Fruit fly (Drosophila melanogaster): ENCODE data around the gene eg.

Gene eg

dm6 chr3L:21832203-21833160 is 24.0 kb downstream of the eg start, which contains the start of the genes CG7148 and Nopp140 (continued):
- TF ChIP-seq CG3919 (GFP tag; optimal IDR thresholded peaks at IDR 0.05) (peak; percentile 74), CG4318 (GFP tag; optimal IDR thresholded peaks at IDR 0.05) (no peak), Blimp-1 (GFP tag; optimal IDR thresholded peaks at IDR 0.05) (no peak), esn (GFP tag; optimal IDR thresholded peaks at IDR 0.05) (peak; percentile 59), pdm3 (GFP tag; optimal IDR thresholded peaks at IDR 0.05) (no peak), eg (GFP tag; IDR thresholded peaks at IDR 0.05) (peak; percentile 85), acj6 (GFP tag; optimal IDR thresholded peaks at IDR 0.05) (peak; percentile 60), CG8119 (GFP tag; IDR thresholded peaks at IDR 0.05) (0 out of 3 replicates have a peak, but pooled peaks have one; percentile 45), CG9139 (GFP tag; optimal IDR thresholded peaks at IDR 0.05) (no peak), CG10631 (GFP tag; optimal IDR thresholded peaks at IDR 0.05) (peak; percentile 65), CG11762 (GFP tag; optimal IDR thresholded peaks at IDR 0.05; ENCODE audit: insufficient read depth) (peak; percentile 6), CG16779 (tag; optimal IDR thresholded peaks at IDR 0.05) (no peak), CG32006 (GFP tag; optimal IDR thresholded peaks at IDR 0.05) (no peak), dsx (GFP tag; optimal IDR thresholded peaks at IDR 0.05; ENCODE audit: poor library complexity, severe bottlenecking) (peak; percentile 43), CG11902 (GFP tag; optimal IDR thresholded peaks at IDR 0.05) (peak; percentile 42), OdsH (GFP tag; optimal IDR thresholded peaks at IDR 0.05) (peak; percentile 60), CG6276 (GFP tag; optimal IDR thresholded peaks at IDR 0.05) (no peak), Sox102F (GFP tag; optimal IDR thresholded peaks at IDR 0.05) (no peak), dac (GFP tag; optimal IDR thresholded peaks at IDR 0.05) (peak; percentile 41), Eip93F (GFP tag; optimal IDR thresholded peaks at IDR 0.05) (no peak), Met (GFP tag; optimal IDR thresholded peaks at IDR 0.05) (no peak), CG10669 (GFP tag; optimal IDR thresholded peaks at IDR 0.05) (no peak), spab (GFP tag; optimal IDR thresholded peaks at IDR 0.05) (no peak), CG7368 (GFP tag; optimal IDR thresholded peaks at IDR 0.05) (peak; percentile 58), Eip78C (GFP tag) (peak; percentile 65), lz (GFP tag; optimal IDR thresholded peaks at IDR 0.05) (peak; percentile 51), fkh (GFP tag; optimal IDR thresholded peaks at IDR 0.05) (no peak), salr (GFP tag; optimal IDR thresholded peaks at IDR 0.05) (peak in 1 of 2 experiments; percentile 18), Sox15 (GFP tag; optimal IDR thresholded peaks at IDR 0.05) (peak; percentile 36), cyc (GFP tag; optimal IDR thresholded peaks at IDR 0.05) (peak; percentile 60), CG8319 (GFP tag; optimal IDR thresholded peaks at IDR 0.05) (peak; percentile 8), fd59A (GFP tag; optimal IDR thresholded peaks at IDR 0.05) (no peak), net (GFP tag; optimal IDR thresholded peaks at IDR 0.05) (peak; percentile 62), Gug (GFP tag; IDR thresholded peaks at IDR 0.05) (no peak), Hr4 (GFP tag; optimal IDR thresholded peaks at IDR 0.05) (peak; percentile 52)

- TF ChIP-seq Ets96B (tag; optimal IDR thresholded peaks at IDR 0.05): no peak
- no peak for TF ChIP-seq CG10669 (GFP tag; optimal IDR thresholded peaks at IDR 0.05)
- TF ChIP-seq achi (GFP tag; optimal IDR thresholded peaks at IDR 0.05): no peak
- no peak; the same call in 2 of the 3 replicates for TF ChIP-seq eg (GFP tag; IDR thresholded peaks at IDR 0.05)
- TF ChIP-seq CG11902 (GFP tag; optimal IDR thresholded peaks at IDR 0.05): no peak
- no peak for TF ChIP-seq fkh (GFP tag; optimal IDR thresholded peaks at IDR 0.05)
- no peak for TF ChIP-seq CG1621 (tag; optimal IDR thresholded peaks at IDR 0.05)
- no peak for TF ChIP-seq CG3032 (tag; optimal IDR thresholded peaks at IDR 0.05)
- no peak for TF ChIP-seq CG32006 (GFP tag; optimal IDR thresholded peaks at IDR 0.05)
- no peak for TF ChIP-seq Eip78C (GFP tag)
- no peak for TF ChIP-seq CG6276 (GFP tag; optimal IDR thresholded peaks at IDR 0.05)
- no peak for TF ChIP-seq CG8632 (GFP tag; optimal IDR thresholded peaks at IDR 0.05)
- TF ChIP-seq Hr4 (GFP tag; optimal IDR thresholded peaks at IDR 0.05): no peak
- TF ChIP-seq cyc (GFP tag; optimal IDR thresholded peaks at IDR 0.05): no peak
- TF ChIP-seq CG15336 (GFP tag; IDR thresholded peaks at IDR 0.05): no peak
- TF ChIP-seq pdm3 (GFP tag; optimal IDR thresholded peaks at IDR 0.05): no peak
- no peak for TF ChIP-seq ss (GFP tag; optimal IDR thresholded peaks at IDR 0.05)
- TF ChIP-seq Sox15 (GFP tag; optimal IDR thresholded peaks at IDR 0.05): no peak
- no peak for TF ChIP-seq acj6 (GFP tag; optimal IDR thresholded peaks at IDR 0.05)
Measured at dm6 chr3L:21835569-21835968, 27.1 kb downstream of the eg start.
